Comparison of ENCODE assay signal across 4 fruit fly cellular contexts in genomic region chr2L:16448451-16449206, dm6.
TF ChIP-seq lines count a peak whose summit lies in the region.

TSS of gene CG5888 (minus strand) at chr2L:16448469.

TF ChIP-seq in whole organism, adult, 20 proteins besides CTCF, POLR2A, EP300 and RAD21 (continued from another document):
- TF ChIP-seq Clk (GFP tag; optimal IDR thresholded peaks at IDR 0.05; lab: Kevin White, UChicago): no peak

TF ChIP-seq in whole organism, embryonic, 481 proteins besides CTCF, POLR2A, EP300 and RAD21 (continued from another document and continues in another):
- TF ChIP-seq CG13775 (GFP tag; optimal IDR thresholded peaks at IDR 0.05; lab: Kevin White, UChicago) (peak; percentile 74), Blimp-1 (GFP tag; optimal IDR thresholded peaks at IDR 0.05; lab: Kevin White, UChicago) (peak; percentile 54), bab2 (GFP tag; optimal IDR thresholded peaks at IDR 0.05; lab: Kevin White, UChicago) (no peak), ap (GFP tag; IDR thresholded peaks at IDR 0.05; lab: Robert Waterston, UW) (peak; percentile 49), Hr3 (GFP tag; optimal IDR thresholded peaks at IDR 0.05; lab: Kevin White, UChicago) (peak; percentile 77), Xrp1 (GFP tag; IDR thresholded peaks at IDR 0.05; lab: Robert Waterston, UW) (peak; percentile 78), schlank (tag; optimal IDR thresholded peaks at IDR 0.05; lab: Kevin White, UChicago) (no peak), CG4730 (GFP tag; IDR thresholded peaks at IDR 0.05; lab: Robert Waterston, UW) (0 out of 2 replicates have a peak, but pooled peaks have one; percentile 31), Kr (GFP tag; optimal IDR thresholded peaks at IDR 0.05; lab: Kevin White, UChicago) (no peak), CG31441 (GFP tag; IDR thresholded peaks at IDR 0.05; lab: Robert Waterston, UW) (peak; percentile 53), Oaz (GFP tag; IDR thresholded peaks at IDR 0.05; lab: Robert Waterston, UW) (0 out of 2 replicates have a peak, but pooled peaks have one; percentile 13), mirr (GFP tag; optimal IDR thresholded peaks at IDR 0.05; lab: Kevin White, UChicago) (no peak), ac (GFP tag; optimal IDR thresholded peaks at IDR 0.05; lab: Kevin White, UChicago) (peak; percentile 63), Hmx (GFP tag; optimal IDR thresholded peaks at IDR 0.05; lab: Kevin White, UChicago) (no peak), hb (GFP tag; IDR thresholded peaks at IDR 0.05; lab: Robert Waterston, UW; ENCODE audit: partially characterized antibody) (no peak), CG6854 (GFP tag; optimal IDR thresholded peaks at IDR 0.05; lab: Kevin White, UChicago) (peak; percentile 46), CG7786 (GFP tag; optimal IDR thresholded peaks at IDR 0.05; lab: Kevin White, UChicago) (no peak), Elba2 (GFP tag; optimal IDR thresholded peaks at IDR 0.05; lab: Kevin White, UChicago) (no peak), HLH4C (GFP tag; IDR thresholded peaks at IDR 0.05; lab: Robert Waterston, UW; ENCODE audit: partially characterized antibody) (no peak), lilli (GFP tag; optimal IDR thresholded peaks at IDR 0.05; lab: Kevin White, UChicago) (no peak), chinmo (GFP tag; IDR thresholded peaks at IDR 0.05; lab: Robert Waterston, UW; ENCODE audit: partially characterized antibody) (0 out of 4 replicates have a peak, but pooled peaks have one; percentile 52), Lpt (GFP tag; optimal IDR thresholded peaks at IDR 0.05; lab: Kevin White, UChicago) (no peak), pita (GFP tag; optimal IDR thresholded peaks at IDR 0.05; lab: Kevin White, UChicago) (no peak), hbn (GFP tag; IDR thresholded peaks at IDR 0.05; lab: Robert Waterston, UW; ENCODE audit: partially characterized antibody) (no peak), Doc2 (GFP tag; IDR thresholded peaks at IDR 0.05; lab: Robert Waterston, UW) (no peak), ato (GFP tag; IDR thresholded peaks at IDR 0.05; lab: Robert Waterston, UW; ENCODE audit: partially characterized antibody) (no peak), mld (GFP tag; IDR thresholded peaks at IDR 0.05; lab: Robert Waterston, UW; ENCODE audit: partially characterized antibody) (no peak), maf-S (GFP tag; optimal IDR thresholded peaks at IDR 0.05; lab: Kevin White, UChicago) (no peak), wor (GFP tag; IDR thresholded peaks at IDR 0.05; lab: Robert Waterston, UW) (peak; percentile 68), yki (optimal IDR thresholded peaks at IDR 0.05; lab: Kevin White, UChicago) (no peak), Ets97D (GFP tag; optimal IDR thresholded peaks at IDR 0.05; lab: Kevin White, UChicago) (no peak), bigmax (GFP tag; optimal IDR thresholded peaks at IDR 0.05; lab: Kevin White, UChicago) (no peak), CG4707 (GFP tag; optimal IDR thresholded peaks at IDR 0.05; lab: Kevin White, UChicago) (no peak), NfI (GFP tag; optimal IDR thresholded peaks at IDR 0.05; lab: Kevin White, UChicago) (peak; percentile 51), CG15601 (tag; optimal IDR thresholded peaks at IDR 0.05; lab: Kevin White, UChicago) (peak; percentile 51), ATbp (GFP tag; optimal IDR thresholded peaks at IDR 0.05; lab: Kevin White, UChicago) (peak; percentile 65), CG18619 (GFP tag; optimal IDR thresholded peaks at IDR 0.05; lab: Kevin White, UChicago) (peak; percentile 61), CG18764 (GFP tag; optimal IDR thresholded peaks at IDR 0.05; lab: Kevin White, UChicago) (no peak), CG12744 (GFP tag; optimal IDR thresholded peaks at IDR 0.05; lab: Kevin White, UChicago) (no peak), sug (tag; optimal IDR thresholded peaks at IDR 0.05; lab: Kevin White, UChicago) (no peak), Eip74EF (GFP tag; optimal IDR thresholded peaks at IDR 0.05; lab: Kevin White, UChicago) (no peak), Bteb2 (GFP tag; optimal IDR thresholded peaks at IDR 0.05; lab: Kevin White, UChicago) (no peak)

TF ChIP-seq in whole organism, prepupa, 60 proteins besides CTCF, POLR2A, EP300 and RAD21 (continued from another document):
- peak; percentile 60 for TF ChIP-seq CG4318 (GFP tag; optimal IDR thresholded peaks at IDR 0.05; lab: Kevin White, UChicago)
- peak; percentile 72 for TF ChIP-seq CG6276 (GFP tag; optimal IDR thresholded peaks at IDR 0.05; lab: Kevin White, UChicago)
- TF ChIP-seq OdsH (GFP tag; optimal IDR thresholded peaks at IDR 0.05; lab: Kevin White, UChicago): peak; percentile 77
- peak; percentile 47 for TF ChIP-seq CG10669 (GFP tag; optimal IDR thresholded peaks at IDR 0.05; lab: Kevin White, UChicago)
- TF ChIP-seq achi (GFP tag; optimal IDR thresholded peaks at IDR 0.05; lab: Kevin White, UChicago): peak; percentile 83
- peak; percentile 25 for TF ChIP-seq fd59A (GFP tag; optimal IDR thresholded peaks at IDR 0.05; lab: Kevin White, UChicago)
- TF ChIP-seq cyc (GFP tag; optimal IDR thresholded peaks at IDR 0.05; lab: Kevin White, UChicago): peak; percentile 6
- peak; percentile 48 for TF ChIP-seq Hr4 (GFP tag; optimal IDR thresholded peaks at IDR 0.05; lab: Kevin White, UChicago)
- peak; percentile 91 for TF ChIP-seq CG32006 (GFP tag; optimal IDR thresholded peaks at IDR 0.05; lab: Kevin White, UChicago)
- TF ChIP-seq acj6 (GFP tag; optimal IDR thresholded peaks at IDR 0.05; lab: Kevin White, UChicago): peak; percentile 82
- peak; percentile 49 for TF ChIP-seq CG7368 (GFP tag; optimal IDR thresholded peaks at IDR 0.05; lab: Kevin White, UChicago)
- peak; percentile 45 for TF ChIP-seq pdm3 (GFP tag; optimal IDR thresholded peaks at IDR 0.05; lab: Kevin White, UChicago)
- TF ChIP-seq Ets21C (GFP tag; optimal IDR thresholded peaks at IDR 0.05; lab: Kevin White, UChicago): no peak
- TF ChIP-seq CG16779 (tag; optimal IDR thresholded peaks at IDR 0.05; lab: Kevin White, UChicago): peak; percentile 83
- TF ChIP-seq svp (GFP tag; lab: Kevin White, UChicago): peak; percentile 36
- TF ChIP-seq Sox15 (GFP tag; optimal IDR thresholded peaks at IDR 0.05; lab: Kevin White, UChicago): peak; percentile 70
- TF ChIP-seq CG34406 (GFP tag; optimal IDR thresholded peaks at IDR 0.05; lab: Kevin White, UChicago): peak; percentile 87
- peak; percentile 72 for TF ChIP-seq Eip75B (GFP tag; optimal IDR thresholded peaks at IDR 0.05; lab: Kevin White, UChicago)
- no peak for TF ChIP-seq CG6854 (GFP tag; optimal IDR thresholded peaks at IDR 0.05; lab: Kevin White, UChicago)
- peak; percentile 36 for TF ChIP-seq net (GFP tag; optimal IDR thresholded peaks at IDR 0.05; lab: Kevin White, UChicago)
- TF ChIP-seq CG11902 (GFP tag; optimal IDR thresholded peaks at IDR 0.05; lab: Kevin White, UChicago): peak; percentile 23
- TF ChIP-seq CG11762 (GFP tag; optimal IDR thresholded peaks at IDR 0.05; lab: Kevin White, UChicago; ENCODE audit: insufficient read depth): peak; percentile 33
- TF ChIP-seq CG8119 (GFP tag; IDR thresholded peaks at IDR 0.05; lab: Robert Waterston, UW): peak; percentile 94
- peak; percentile 65 for TF ChIP-seq Gug (GFP tag; IDR thresholded peaks at IDR 0.05; lab: Robert Waterston, UW)
- peak; percentile 65 for TF ChIP-seq Ets96B (tag; optimal IDR thresholded peaks at IDR 0.05; lab: Kevin White, UChicago)
- TF ChIP-seq lz (GFP tag; optimal IDR thresholded peaks at IDR 0.05; lab: Kevin White, UChicago): peak; percentile 31
- TF ChIP-seq CG10631 (GFP tag; optimal IDR thresholded peaks at IDR 0.05; lab: Kevin White, UChicago): peak; percentile 83
- TF ChIP-seq eg (GFP tag; IDR thresholded peaks at IDR 0.05; lab: Robert Waterston, UW): peak; percentile 82
- TF ChIP-seq CG6792 (GFP tag; optimal IDR thresholded peaks at IDR 0.05; lab: Kevin White, UChicago): peak; percentile 77
- peak; percentile 57 for TF ChIP-seq CG11294 (GFP tag; IDR thresholded peaks at IDR 0.05; lab: Robert Waterston, UW)
- TF ChIP-seq fd85E (GFP tag; optimal IDR thresholded peaks at IDR 0.05; lab: Kevin White, UChicago): peak; percentile 24
- peak; percentile 45 for TF ChIP-seq Sox14 (GFP tag; optimal IDR thresholded peaks at IDR 0.05; lab: Kevin White, UChicago)
- peak; percentile 70 for TF ChIP-seq Eip78C (GFP tag; lab: Kevin White, UChicago)
- TF ChIP-seq Blimp-1 (GFP tag; optimal IDR thresholded peaks at IDR 0.05; lab: Kevin White, UChicago): peak; percentile 22
- TF ChIP-seq spab (GFP tag; optimal IDR thresholded peaks at IDR 0.05; lab: Kevin White, UChicago): peak; percentile 70
- peak; percentile 10 for TF ChIP-seq CG31627 (GFP tag; optimal IDR thresholded peaks at IDR 0.05; lab: Kevin White, UChicago)
- TF ChIP-seq Met (GFP tag; optimal IDR thresholded peaks at IDR 0.05; lab: Kevin White, UChicago): peak; percentile 69
- TF ChIP-seq dac (GFP tag; optimal IDR thresholded peaks at IDR 0.05; lab: Kevin White, UChicago): peak; percentile 66
- TF ChIP-seq Eip93F (GFP tag; optimal IDR thresholded peaks at IDR 0.05; lab: Kevin White, UChicago): no peak
- TF ChIP-seq dsx (GFP tag; optimal IDR thresholded peaks at IDR 0.05; lab: Kevin White, UChicago; ENCODE audit: poor library complexity, severe bottlenecking): peak; percentile 48
- TF ChIP-seq topi (GFP tag; optimal IDR thresholded peaks at IDR 0.05; lab: Kevin White, UChicago): peak; percentile 36

TF ChIP-seq in whole organism, pupa, 21 proteins besides CTCF, POLR2A, EP300 and RAD21 (continued from another document):
- TF ChIP-seq Ets98B (GFP tag; IDR thresholded peaks at IDR 0.05; lab: Robert Waterston, UW): peak; percentile 65; the same call in 1 of the 2 replicates
